Worm (Caenorhabditis elegans): ENCODE data around the gene C05G5.3.
A peak's percentile ranks its signal among the peaks of the same experiment; 100 is the strongest.

Gene C05G5.3

ce11 chrX:14731828-14732331, 19.9 kb downstream of the C05G5.3 start, which contains the start of gene F33C8.4:
Gene F33C8.4 (plus strand): TSS chrX:14732281.
- TF ChIP-seq ama-1 (optimal IDR thresholded peaks at IDR 0.05) = no peak
- peak; percentile 41 for TF ChIP-seq nhr-71 (tag; optimal IDR thresholded peaks at IDR 0.05)
- TF ChIP-seq irx-1 (tag; optimal IDR thresholded peaks at IDR 0.05) = no peak
- TF ChIP-seq mdl-1 (tag; optimal IDR thresholded peaks at IDR 0.05) = peak in 1 of 2 experiments; percentile 8
- no peak for TF ChIP-seq nhr-47 (tag; optimal IDR thresholded peaks at IDR 0.05)
- no peak for TF ChIP-seq pax-3 (tag; optimal IDR thresholded peaks at IDR 0.05)
- peak; percentile 7 for TF ChIP-seq snu-23 (GFP tag; optimal IDR thresholded peaks at IDR 0.05)
- TF ChIP-seq ceh-82 (tag; optimal IDR thresholded peaks at IDR 0.05) = no peak
- no peak for TF ChIP-seq ceh-8 (GFP tag; optimal IDR thresholded peaks at IDR 0.05)
- TF ChIP-seq grh-1 (GFP tag; IDR thresholded peaks at IDR 0.05) = no peak
- TF ChIP-seq lin-14 (GFP tag; optimal IDR thresholded peaks at IDR 0.05) = peak; percentile 70
- TF ChIP-seq tbx-2 (tag; optimal IDR thresholded peaks at IDR 0.05) = no peak
- TF ChIP-seq swsn-7 (tag; optimal IDR thresholded peaks at IDR 0.05) = no peak
- no peak for TF ChIP-seq jun-1 (tag; optimal IDR thresholded peaks at IDR 0.05)
- TF ChIP-seq fkh-4 (tag; optimal IDR thresholded peaks at IDR 0.05; ENCODE audit: borderline replicate concordance) = peak; percentile 18
- peak; percentile 38 for TF ChIP-seq rnt-1 (tag; optimal IDR thresholded peaks at IDR 0.05)
- TF ChIP-seq unc-130 (tag; optimal IDR thresholded peaks at IDR 0.05) = peak; percentile 29
- TF ChIP-seq pag-3 (tag; optimal IDR thresholded peaks at IDR 0.05; ENCODE audit: borderline replicate concordance, insufficient read depth) = peak; percentile 43
- peak; percentile 83 for TF ChIP-seq dsc-1 (tag; optimal IDR thresholded peaks at IDR 0.05)
- TF ChIP-seq sup-37 (GFP tag; optimal IDR thresholded peaks at IDR 0.05) = no peak

- peak; percentile 51 for TF ChIP-seq rnt-1 (tag; optimal IDR thresholded peaks at IDR 0.05)
- no peak for TF ChIP-seq efl-1 (optimal IDR thresholded peaks at IDR 0.05)
- peak in 1 of 2 experiments; percentile 42 for TF ChIP-seq efl-1 (GFP tag; optimal IDR thresholded peaks at IDR 0.05 in 1 of 2)
- TF ChIP-seq C34B4.2 (tag; optimal IDR thresholded peaks at IDR 0.05) = no peak
- TF ChIP-seq snu-23 (GFP tag; optimal IDR thresholded peaks at IDR 0.05) = no peak
- peak; percentile 75 for TF ChIP-seq pag-3 (tag; optimal IDR thresholded peaks at IDR 0.05; ENCODE audit: borderline replicate concordance, insufficient read depth)
- no peak for TF ChIP-seq lsy-2 (tag; optimal IDR thresholded peaks at IDR 0.05)
- no peak for TF ChIP-seq alr-1 (tag; optimal IDR thresholded peaks at IDR 0.05; ENCODE audit: borderline replicate concordance)
- TF ChIP-seq nhr-237 (tag; optimal IDR thresholded peaks at IDR 0.05) = no peak
- no peak for TF ChIP-seq fkh-10 (GFP tag; optimal IDR thresholded peaks at IDR 0.05)
- TF ChIP-seq grh-1 (GFP tag; IDR thresholded peaks at IDR 0.05) = no peak
- TF ChIP-seq nhr-19 (GFP tag; conservative IDR thresholded peaks at IDR 0.05) = no peak
- no peak for TF ChIP-seq fos-1 (tag; optimal IDR thresholded peaks at IDR 0.05)
- TF ChIP-seq tbx-2 (tag; optimal IDR thresholded peaks at IDR 0.05) = no peak
- TF ChIP-seq sup-37 (GFP tag; optimal IDR thresholded peaks at IDR 0.05) = no peak
- no peak for TF ChIP-seq C04F5.9 (tag; optimal IDR thresholded peaks at IDR 0.05)
- no peak for TF ChIP-seq swsn-7 (tag; optimal IDR thresholded peaks at IDR 0.05)
- TF ChIP-seq lin-35 (GFP tag; optimal IDR thresholded peaks at IDR 0.05) = no peak
- peak; percentile 33 for TF ChIP-seq dsc-1 (tag; optimal IDR thresholded peaks at IDR 0.05)
- TF ChIP-seq mep-1 (tag; optimal IDR thresholded peaks at IDR 0.05) = no peak
- TF ChIP-seq nhr-47 (tag; optimal IDR thresholded peaks at IDR 0.05) = no peak
- no peak for TF ChIP-seq nhr-28 (tag; optimal IDR thresholded peaks at IDR 0.05)
- TF ChIP-seq ztf-4 (tag; optimal IDR thresholded peaks at IDR 0.05) = no peak
- TF ChIP-seq lin-14 (GFP tag; optimal IDR thresholded peaks at IDR 0.05) = peak; percentile 50
Observed at ce11 chrX:14729319-14729718, 22.5 kb downstream of the C05G5.3 start, which contains the start of gene tsp-8. Gene tsp-8 (minus strand): TSS chrX:14729503.

ce11 chrX:14724935-14725334, 26.9 kb downstream of the C05G5.3 start:
- no peak for TF ChIP-seq elt-2 (tag; optimal IDR thresholded peaks at IDR 0.05)
- no peak for TF ChIP-seq sup-37 (GFP tag; optimal IDR thresholded peaks at IDR 0.05)
- no peak for TF ChIP-seq tbx-2 (tag; optimal IDR thresholded peaks at IDR 0.05)
- no peak for TF ChIP-seq ama-1 (optimal IDR thresholded peaks at IDR 0.05)
- TF ChIP-seq mef-2 (tag; optimal IDR thresholded peaks at IDR 0.05) = no peak

ce11 chrX:14721098-14721497, 30.7 kb downstream of the C05G5.3 start, which contains the start of gene F33C8.2:
Gene F33C8.2 (plus strand): TSS chrX:14721398.
- TF ChIP-seq grh-1 (GFP tag; IDR thresholded peaks at IDR 0.05) (no peak), dsc-1 (tag; optimal IDR thresholded peaks at IDR 0.05) (no peak), efl-1 (optimal IDR thresholded peaks at IDR 0.05) (no peak), efl-1 (GFP tag; optimal IDR thresholded peaks at IDR 0.05 in 1 of 2) (no peak), nhr-28 (tag; optimal IDR thresholded peaks at IDR 0.05) (no peak), hlh-17 (GFP tag; optimal IDR thresholded peaks at IDR 0.05; ENCODE audit: borderline replicate concordance) (no peak), fos-1 (tag; optimal IDR thresholded peaks at IDR 0.05) (no peak), isw-1 (GFP tag; IDR thresholded peaks at IDR 0.05) (no peak), mdl-1 (tag; optimal IDR thresholded peaks at IDR 0.05) (no peak), aha-1 (tag; optimal IDR thresholded peaks at IDR 0.05) (no peak)

Measured in whole organism, L1 larva.